Worm (Caenorhabditis elegans): Measurements from ENCODE around the gene F08D12.7.

Gene F08D12.7

DNA sequence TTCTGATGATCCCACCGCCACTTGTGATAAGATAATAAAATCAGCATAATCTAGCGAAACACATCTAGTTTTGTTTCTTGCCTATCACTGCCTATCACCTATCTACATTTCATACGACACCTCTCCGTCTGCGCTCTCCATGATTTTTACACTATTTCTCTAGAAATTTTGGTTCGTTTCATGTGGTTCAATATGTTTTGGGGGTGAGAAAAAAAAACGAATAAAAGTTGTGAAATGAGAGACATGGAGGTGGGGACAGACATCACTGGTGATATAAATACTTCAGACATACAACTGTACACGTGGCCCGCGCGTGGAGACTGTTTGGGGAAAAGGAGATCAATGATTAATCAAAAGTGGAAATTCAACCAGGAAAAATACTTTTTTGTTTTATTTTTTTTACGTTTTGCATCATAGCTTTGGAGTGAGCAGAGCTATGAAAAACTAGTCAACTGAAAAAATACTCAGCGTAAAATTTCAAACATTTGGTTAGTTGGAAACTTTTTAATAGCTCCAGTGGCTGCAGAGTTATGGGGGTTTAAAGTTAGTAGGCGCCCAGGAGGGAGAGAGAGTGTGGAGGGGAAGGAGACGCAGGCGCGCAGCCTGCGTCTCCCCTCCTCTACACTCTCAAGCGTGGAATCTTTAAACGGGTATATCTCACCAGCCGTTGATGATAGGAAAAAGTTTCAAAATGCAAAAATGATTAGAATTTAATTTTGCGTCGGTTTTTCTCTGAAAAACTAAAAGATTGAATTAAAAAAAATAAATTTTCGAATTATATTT is 34.1 kb upstream of the F08D12.7 start:
- TF ChIP-seq ama-1 (optimal IDR thresholded peaks at IDR 0.05) (no peak), hmbx-1 (tag; optimal IDR thresholded peaks at IDR 0.05) (no peak), pes-1 (GFP tag; IDR thresholded peaks at IDR 0.05) (no peak), flt-1 (GFP tag; IDR thresholded peaks at IDR 0.05) (no peak), hmg-4 (GFP tag; optimal IDR thresholded peaks at IDR 0.05) (no peak), tbx-37 (GFP tag; conservative IDR thresholded peaks at IDR 0.05) (no peak), F13C5.2 (tag; optimal IDR thresholded peaks at IDR 0.05) (no peak), scrt-1 (GFP tag; IDR thresholded peaks at IDR 0.05) (no peak), sea-1 (GFP tag; conservative IDR thresholded peaks at IDR 0.05) (no peak), tbx-11 (GFP tag; IDR thresholded peaks at IDR 0.05) (no peak), ets-7 (tag; optimal IDR thresholded peaks at IDR 0.05) (no peak), hnd-1 (tag; optimal IDR thresholded peaks at IDR 0.05) (no peak), tra-4 (tag; optimal IDR thresholded peaks at IDR 0.05) (no peak), aly-1 (tag; optimal IDR thresholded peaks at IDR 0.05) (no peak), ceh-36 (tag; optimal IDR thresholded peaks at IDR 0.05) (no peak), B0310.2 (tag; optimal IDR thresholded peaks at IDR 0.05) (no peak)

DNA sequence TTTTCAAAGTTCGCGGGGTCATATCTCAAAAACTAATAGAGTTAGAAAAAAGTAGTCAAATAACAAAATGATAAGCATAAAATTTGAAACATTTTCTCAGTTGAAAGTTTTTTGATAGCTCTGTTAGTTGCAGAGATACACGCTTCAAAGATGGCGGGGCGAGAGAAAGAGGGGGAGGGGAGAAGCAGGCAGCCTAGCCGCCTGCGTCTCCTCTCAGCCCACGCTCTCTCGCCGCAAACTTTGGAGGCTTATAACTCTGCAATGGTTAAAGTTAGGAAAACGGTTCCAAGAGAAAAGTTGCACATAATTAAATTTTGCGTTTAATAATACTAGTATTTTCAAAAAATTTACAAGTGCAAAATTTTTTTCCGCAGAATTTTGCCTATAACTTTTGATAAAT is 32.8 kb upstream of the F08D12.7 start:
- TF ChIP-seq tbx-11 (GFP tag; IDR thresholded peaks at IDR 0.05) (no peak), flt-1 (GFP tag; IDR thresholded peaks at IDR 0.05) (no peak), hnd-1 (tag; optimal IDR thresholded peaks at IDR 0.05) (no peak), scrt-1 (GFP tag; IDR thresholded peaks at IDR 0.05) (no peak), ama-1 (optimal IDR thresholded peaks at IDR 0.05) (no peak), sea-1 (GFP tag; conservative IDR thresholded peaks at IDR 0.05) (no peak), B0310.2 (tag; optimal IDR thresholded peaks at IDR 0.05) (no peak), pes-1 (GFP tag; IDR thresholded peaks at IDR 0.05) (no peak), ets-7 (tag; optimal IDR thresholded peaks at IDR 0.05) (no peak)

DNA sequence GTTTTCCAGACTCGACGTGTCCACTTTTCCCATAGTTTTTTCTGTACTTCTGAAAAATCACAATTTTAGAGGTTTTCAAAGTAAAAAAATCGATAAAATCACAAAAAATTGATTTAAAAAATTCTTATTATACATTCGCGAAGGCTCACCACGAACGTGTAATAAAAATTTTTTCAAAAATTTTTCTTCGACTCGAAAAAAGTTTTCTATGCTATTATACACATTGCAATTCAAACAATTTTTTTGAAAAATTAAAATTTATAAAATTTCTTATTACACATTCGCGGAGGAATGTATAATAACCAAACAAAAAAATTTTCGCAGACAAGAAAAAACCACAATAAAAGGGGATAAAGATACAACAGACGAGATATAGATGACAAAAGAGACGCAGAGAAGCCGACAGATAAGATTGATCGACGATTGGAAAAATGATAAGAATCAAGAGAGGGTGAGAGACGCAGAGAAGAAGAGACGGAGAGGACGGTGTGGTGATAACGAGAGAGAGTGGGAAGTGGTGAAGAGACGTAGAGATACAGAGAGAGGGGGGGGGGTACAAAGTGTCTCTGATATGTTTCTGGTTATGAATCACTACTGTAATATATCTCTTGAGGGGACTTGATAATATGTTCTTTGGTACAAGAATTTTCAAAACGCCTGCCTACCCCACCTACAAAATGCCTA is 31.8 kb upstream of the F08D12.7 start, which contains the start of gene nhr-119:
nhr-119 (minus strand) TSS at position 51 of the 684 bp plus-strand sequence.
- TF ChIP-seq hmg-4 (GFP tag; optimal IDR thresholded peaks at IDR 0.05) = no peak
- TF ChIP-seq hnd-1 (tag; optimal IDR thresholded peaks at IDR 0.05) = no peak
- no peak for TF ChIP-seq ama-1 (optimal IDR thresholded peaks at IDR 0.05)
- TF ChIP-seq tbx-37 (GFP tag; conservative IDR thresholded peaks at IDR 0.05) = no peak
- no peak for TF ChIP-seq tbx-11 (GFP tag; IDR thresholded peaks at IDR 0.05)
- no peak for TF ChIP-seq F13C5.2 (tag; optimal IDR thresholded peaks at IDR 0.05)
- no peak for TF ChIP-seq pes-1 (GFP tag; IDR thresholded peaks at IDR 0.05)
- TF ChIP-seq hmbx-1 (tag; optimal IDR thresholded peaks at IDR 0.05) = no peak
- no peak for TF ChIP-seq B0310.2 (tag; optimal IDR thresholded peaks at IDR 0.05)
- no peak for TF ChIP-seq tra-4 (tag; optimal IDR thresholded peaks at IDR 0.05)
- TF ChIP-seq aly-1 (tag; optimal IDR thresholded peaks at IDR 0.05) = no peak
- no peak for TF ChIP-seq ceh-13 (GFP tag; optimal IDR thresholded peaks at IDR 0.05)
- TF ChIP-seq flt-1 (GFP tag; IDR thresholded peaks at IDR 0.05) = no peak
- no peak for TF ChIP-seq scrt-1 (GFP tag; IDR thresholded peaks at IDR 0.05)
- TF ChIP-seq ceh-36 (tag; optimal IDR thresholded peaks at IDR 0.05) = no peak
- no peak for TF ChIP-seq ets-7 (tag; optimal IDR thresholded peaks at IDR 0.05)
- no peak for TF ChIP-seq sea-1 (GFP tag; conservative IDR thresholded peaks at IDR 0.05)

DNA sequence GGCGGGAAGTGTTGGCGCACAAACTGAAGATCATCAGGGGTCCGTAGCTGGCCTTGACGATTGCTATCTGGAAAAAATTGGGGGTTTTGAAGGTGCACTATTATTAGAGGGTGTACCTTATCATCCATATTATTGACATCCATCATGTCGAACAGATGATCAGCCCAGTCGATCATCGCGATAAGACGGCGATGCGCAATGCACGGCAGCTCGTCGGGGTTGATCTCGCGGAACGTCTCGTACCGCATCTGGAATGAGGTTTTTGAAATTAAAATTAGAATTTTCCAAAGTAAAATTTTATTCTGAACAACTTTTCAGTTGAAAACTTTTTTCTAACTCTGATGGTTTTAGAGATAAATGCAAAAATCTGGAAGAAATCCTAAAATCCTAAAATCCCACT is 29.0 kb upstream of the F08D12.7 start:
- no peak for TF ChIP-seq hmbx-1 (tag; optimal IDR thresholded peaks at IDR 0.05)
- TF ChIP-seq flt-1 (GFP tag; IDR thresholded peaks at IDR 0.05) = no peak
- no peak for TF ChIP-seq ceh-13 (GFP tag; optimal IDR thresholded peaks at IDR 0.05)
- TF ChIP-seq hmg-4 (GFP tag; optimal IDR thresholded peaks at IDR 0.05) = no peak

DNA sequence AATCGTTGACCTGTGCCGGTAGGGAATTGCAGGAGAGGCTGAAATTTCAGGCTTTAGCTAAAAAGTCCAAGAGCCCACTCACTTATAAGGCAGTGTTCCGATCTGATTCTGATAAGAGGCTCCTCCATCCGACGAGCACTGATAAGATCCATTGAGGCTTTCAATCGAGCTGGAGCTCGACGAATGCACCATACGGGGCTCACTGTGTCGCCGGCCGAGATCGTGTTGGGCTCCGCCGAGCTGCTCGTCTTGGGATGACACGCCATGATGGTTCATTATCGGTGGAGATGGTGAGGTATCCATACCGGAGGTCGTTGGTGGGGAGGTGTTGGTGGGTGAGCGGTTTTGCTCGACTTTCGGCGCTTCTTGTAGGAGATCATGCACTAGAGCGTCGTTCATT is 27.5 kb upstream of the F08D12.7 start:
- TF ChIP-seq tbx-11 (GFP tag; IDR thresholded peaks at IDR 0.05) = no peak
- TF ChIP-seq tbx-37 (GFP tag; conservative IDR thresholded peaks at IDR 0.05) = no peak
- no peak for TF ChIP-seq aly-1 (tag; optimal IDR thresholded peaks at IDR 0.05)
- no peak for TF ChIP-seq F13C5.2 (tag; optimal IDR thresholded peaks at IDR 0.05)
- TF ChIP-seq B0310.2 (tag; optimal IDR thresholded peaks at IDR 0.05) = no peak
- no peak for TF ChIP-seq hmbx-1 (tag; optimal IDR thresholded peaks at IDR 0.05)
- no peak for TF ChIP-seq tra-4 (tag; optimal IDR thresholded peaks at IDR 0.05)
- no peak for TF ChIP-seq sea-1 (GFP tag; conservative IDR thresholded peaks at IDR 0.05)
- TF ChIP-seq pes-1 (GFP tag; IDR thresholded peaks at IDR 0.05) = no peak

DNA sequence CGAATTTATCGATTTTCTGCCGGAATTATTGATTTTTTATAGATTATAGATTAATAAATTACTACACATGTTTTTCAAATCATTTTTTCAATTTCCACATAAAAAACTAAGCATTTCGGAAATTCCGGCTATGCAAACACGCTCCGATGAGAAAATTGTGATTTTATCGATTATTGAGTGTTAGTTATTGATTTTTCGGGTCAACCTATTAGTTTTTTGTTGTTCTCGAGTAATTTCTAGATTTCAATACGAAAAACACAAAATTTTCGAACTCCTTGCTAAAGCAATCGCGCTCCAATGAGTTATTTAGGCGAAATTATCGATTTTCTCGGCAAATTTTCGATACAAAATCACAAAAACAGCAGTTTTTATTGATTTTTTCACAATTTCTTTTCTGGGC is 26.5 kb upstream of the F08D12.7 start:
- TF ChIP-seq hmbx-1 (tag; optimal IDR thresholded peaks at IDR 0.05) (no peak), sea-1 (GFP tag; conservative IDR thresholded peaks at IDR 0.05) (no peak), ets-7 (tag; optimal IDR thresholded peaks at IDR 0.05) (no peak), ceh-13 (GFP tag; optimal IDR thresholded peaks at IDR 0.05) (no peak), tbx-11 (GFP tag; IDR thresholded peaks at IDR 0.05) (no peak), tra-4 (tag; optimal IDR thresholded peaks at IDR 0.05) (no peak), hmg-4 (GFP tag; optimal IDR thresholded peaks at IDR 0.05) (no peak), ama-1 (optimal IDR thresholded peaks at IDR 0.05) (no peak), scrt-1 (GFP tag; IDR thresholded peaks at IDR 0.05) (no peak), B0310.2 (tag; optimal IDR thresholded peaks at IDR 0.05) (no peak), hnd-1 (tag; optimal IDR thresholded peaks at IDR 0.05) (no peak), F13C5.2 (tag; optimal IDR thresholded peaks at IDR 0.05) (no peak)

DNA sequence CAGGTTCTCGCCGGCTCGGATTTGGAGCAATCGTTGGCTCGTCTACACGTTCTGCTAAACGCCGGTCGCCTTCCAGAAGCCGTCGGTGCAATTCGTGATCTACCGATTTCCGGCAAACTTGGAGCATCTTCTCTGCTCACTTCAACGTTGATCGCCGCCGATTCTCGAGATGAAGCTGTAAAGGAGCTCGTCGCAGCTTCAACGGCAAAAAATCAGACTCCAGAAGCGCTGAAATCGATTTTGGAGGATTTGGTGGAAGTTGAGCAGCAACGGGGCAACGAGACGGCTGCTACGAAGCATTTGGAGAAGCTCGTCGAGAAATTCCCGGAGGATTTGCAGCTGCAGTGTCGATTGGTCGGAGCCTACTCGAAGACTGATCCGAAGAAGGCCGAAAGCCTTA is 22.8 kb upstream of the F08D12.7 start:
- TF ChIP-seq tbx-37 (GFP tag; conservative IDR thresholded peaks at IDR 0.05) (no peak), sea-1 (GFP tag; conservative IDR thresholded peaks at IDR 0.05) (no peak), hmbx-1 (tag; optimal IDR thresholded peaks at IDR 0.05) (no peak), pes-1 (GFP tag; IDR thresholded peaks at IDR 0.05) (no peak), ceh-36 (tag; optimal IDR thresholded peaks at IDR 0.05) (no peak), ama-1 (optimal IDR thresholded peaks at IDR 0.05) (no peak), ets-7 (tag; optimal IDR thresholded peaks at IDR 0.05) (no peak), hmg-4 (GFP tag; optimal IDR thresholded peaks at IDR 0.05) (no peak), scrt-1 (GFP tag; IDR thresholded peaks at IDR 0.05) (no peak), flt-1 (GFP tag; IDR thresholded peaks at IDR 0.05) (no peak), hnd-1 (tag; optimal IDR thresholded peaks at IDR 0.05) (no peak), F13C5.2 (tag; optimal IDR thresholded peaks at IDR 0.05) (no peak), tra-4 (tag; optimal IDR thresholded peaks at IDR 0.05) (no peak)
